Fruit fly (Drosophila melanogaster): ENCODE results near the gene Oatp74D.

DNA sequence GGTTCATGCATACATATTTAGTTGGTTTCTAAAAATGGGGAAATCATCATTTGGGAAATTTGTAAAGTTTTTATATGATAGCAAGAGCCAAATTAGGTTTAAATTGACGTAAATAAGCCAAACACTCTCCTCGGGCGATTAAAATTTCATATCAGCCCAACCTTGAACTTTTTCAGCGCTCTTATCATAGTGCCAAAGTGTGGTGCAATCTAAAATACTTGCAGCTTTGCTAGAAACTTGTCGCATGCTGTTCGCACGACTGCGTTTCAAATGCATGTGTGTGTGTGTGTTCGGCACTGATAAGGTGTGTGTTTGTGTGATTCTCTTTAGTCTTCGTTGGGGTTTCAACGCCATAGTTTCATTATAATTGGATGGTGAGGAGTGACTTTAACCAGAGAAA lies 19.9 kb downstream of the Oatp74D start:
- TF ChIP-seq psq (optimal IDR thresholded peaks at IDR 0.05): no peak
- no peak for TF ChIP-seq h (optimal IDR thresholded peaks at IDR 0.05)
- no peak for TF ChIP-seq Myc (optimal IDR thresholded peaks at IDR 0.05)

Measured in Kc167 (cell line).